Fruit fly (Drosophila melanogaster): ENCODE results near the gene Gr10b.

Gene Gr10b

dm6 chrX:11367783-11368509 lies 45.0 kb downstream of the Gr10b start, which contains the start of the genes hop and Tim8:
hop (minus strand) TSS chrX:11368098.
Tim8 (plus strand) TSS chrX:11368445.
- TF ChIP-seq tj (GFP tag; optimal IDR thresholded peaks at IDR 0.05) (peak; percentile 44), pad (GFP tag; optimal IDR thresholded peaks at IDR 0.05) (peak; percentile 23), Clk (GFP tag; optimal IDR thresholded peaks at IDR 0.05) (no peak), CG7101 (tag; optimal IDR thresholded peaks at IDR 0.05) (peak; percentile 6), Mnt (GFP tag; optimal IDR thresholded peaks at IDR 0.05) (peak; percentile 26), CG14711 (tag; optimal IDR thresholded peaks at IDR 0.05) (peak; percentile 49), CG1620 (GFP tag; optimal IDR thresholded peaks at IDR 0.05) (no peak), bab1 (GFP tag; optimal IDR thresholded peaks at IDR 0.05) (peak; percentile 19), CG11617 (GFP tag; optimal IDR thresholded peaks at IDR 0.05) (peak; percentile 14)

All from whole organism, adult.